Worm (Caenorhabditis elegans) whole organism, L4 larva: ENCODE results near the gene F56D5.2.

Source experiments
- F10B5.3 ChIP-seq: sonication (generic microtip); optimal IDR thresholded peaks from 2 replicates; lab custom pipeline; 2016; ENCODE audit warnings: mild to moderate bottlenecking, missing genetic modification characterization, missing compliant biosample characterization
- F37D6.2 ChIP-seq: sonication (generic microtip); optimal IDR thresholded peaks from 2 replicates; lab custom pipeline; 2016; ENCODE audit warnings: mild to moderate bottlenecking, missing genetic modification characterization, missing compliant biosample characterization
- F44E2.7 ChIP-seq: fragments of 200-800 bp; sonication (Bioruptor generic); IDR thresholded peaks from 2 replicates; pipeline ENCODE4 v2.1.2; 2022; ENCODE audit warnings: missing genetic modification characterization, missing compliant biosample characterization
- F49E8.2 ChIP-seq: sonication (generic microtip); optimal IDR thresholded peaks from 2 replicates; lab custom pipeline; 2016; ENCODE audit warnings: missing compliant biosample characterization, mild to moderate bottlenecking, missing genetic modification characterization, borderline replicate concordance
- R02D3.7 ChIP-seq: fragments of 150-350 bp; sonication (generic microtip); optimal IDR thresholded peaks from 3 replicates; lab custom pipeline; 2014; ENCODE audit warnings: missing biosample characterization, missing genetic modification characterization
- T26A8.4 ChIP-seq: fragments of 200-800 bp; sonication (Bioruptor generic); IDR thresholded peaks from 2 replicates; pipeline ENCODE4 v1.3.6; 2022; ENCODE audit warnings: missing genetic modification characterization, missing compliant biosample characterization
- Y105C5A.15 ChIP-seq: fragments of 200-800 bp; sonication (Bioruptor generic); IDR thresholded peaks from 2 replicates; pipeline ENCODE4 v1.3.6; 2022; ENCODE audit warnings: missing genetic modification characterization, missing compliant biosample characterization
- Y48G9A.11 ChIP-seq: fragments of 200-800 bp; sonication (Bioruptor generic); IDR thresholded peaks from 2 replicates; pipeline ENCODE4 v1.3.6; 2022; ENCODE audit warnings: missing genetic modification reagents, missing genetic modification characterization, missing compliant biosample characterization
- ZK337.2 ChIP-seq: fragments of 200-800 bp; sonication (Bioruptor generic); IDR thresholded peaks from 2 replicates; pipeline ENCODE4 v1.3.6; 2022; ENCODE audit warnings: missing genetic modification reagents, missing genetic modification characterization, missing compliant biosample characterization
- aha-1 ChIP-seq: fragments of 150-350 bp; peaks from one replicate; lab custom pipeline; 2014; ENCODE audit warnings: missing biosample characterization, missing genetic modification characterization
- ama-1 ChIP-seq: fragments of 150-350 bp; optimal IDR thresholded peaks from 2 replicates; lab custom pipeline; 2014; ENCODE audit warnings: inconsistent platforms, mixed read lengths
- arid-1 ChIP-seq: fragments of 200-800 bp; sonication (Bioruptor generic); conservative IDR thresholded peaks from 2 replicates; pipeline ENCODE4 v1.3.6; 2022; ENCODE audit warnings: missing genetic modification reagents, missing genetic modification characterization, missing compliant biosample characterization
- ceh-44 ChIP-seq: fragments of 200-800 bp; sonication (Bioruptor generic); IDR thresholded peaks from 2 replicates; pipeline ENCODE4 v1.3.6; 2022; ENCODE audit warnings: missing genetic modification reagents, missing genetic modification characterization, missing compliant biosample characterization
- ceh-62 ChIP-seq: sonication (generic microtip); optimal IDR thresholded peaks from 2 replicates; lab custom pipeline; 2017; ENCODE audit warnings: missing biosample characterization, missing genetic modification characterization
- ces-1 ChIP-seq: fragments of 150-350 bp; sonication (generic microtip); optimal IDR thresholded peaks from 4 replicates; lab custom pipeline; 2014; ENCODE audit warnings: missing biosample characterization, missing genetic modification reagents, missing genetic modification characterization
- daf-12 ChIP-seq: fragments of 150-350 bp; optimal IDR thresholded peaks from 2 replicates; lab custom pipeline; 2014; ENCODE audit warnings: missing biosample characterization, missing genetic modification reagents, missing genetic modification characterization
- daf-16 ChIP-seq, 3 experiments: sonication (generic microtip); optimal IDR thresholded peaks; 2 replicates each; lab custom pipeline; 2016 to 2017; ENCODE audit warnings: missing genetic modification characterization in 3 of 3, missing genetic modification reagents in 3 of 3, mild to moderate bottlenecking in 2 of 3, missing compliant biosample characterization in 2 of 3, missing biosample characterization in 1 of 3, moderate library complexity in 1 of 3
- daf-19 ChIP-seq: fragments of 200-800 bp; sonication (Bioruptor generic); conservative IDR thresholded peaks from 2 replicates; pipeline ENCODE4 v1.3.6; 2022; ENCODE audit warnings: missing genetic modification characterization, missing compliant biosample characterization
- dmd-6 ChIP-seq: fragments of 200-800 bp; sonication (Bioruptor generic); IDR thresholded peaks from 2 replicates; pipeline ENCODE4 v1.3.6; 2022; ENCODE audit warnings: missing genetic modification reagents, missing genetic modification characterization, missing compliant biosample characterization
- dmd-8 ChIP-seq: fragments of 200-800 bp; sonication (Bioruptor generic); IDR thresholded peaks from 2 replicates; pipeline ENCODE4 v1.3.6; 2022; ENCODE audit warnings: missing genetic modification characterization, missing compliant biosample characterization
- duxl-1 ChIP-seq: sonication (generic microtip); optimal IDR thresholded peaks from 2 replicates; lab custom pipeline; 2016; ENCODE audit warnings: mild to moderate bottlenecking, missing genetic modification characterization, moderate library complexity, missing compliant biosample characterization; ENCODE audit not compliant: poor library complexity
- dve-1 ChIP-seq: sonication (generic microtip); optimal IDR thresholded peaks from 2 replicates; lab custom pipeline; 2017; ENCODE audit warnings: antibody characterized with exemption, mild to moderate bottlenecking, missing genetic modification characterization, missing compliant biosample characterization; ENCODE audit not compliant: insufficient read depth
- fos-1 ChIP-seq: fragments of 150-350 bp; optimal IDR thresholded peaks from 2 replicates; lab custom pipeline; 2014; ENCODE audit warnings: missing biosample characterization, missing genetic modification characterization
- gei-8 ChIP-seq: fragments of 200-800 bp; sonication (Bioruptor generic); optimal IDR thresholded peaks from 2 replicates; lab custom pipeline; 2018; ENCODE audit warnings: mild to moderate bottlenecking, missing genetic modification characterization, missing compliant biosample characterization
- hmg-1.1 ChIP-seq: fragments of 200-800 bp; sonication (Bioruptor generic); IDR thresholded peaks from 2 replicates; pipeline ENCODE4 v1.3.6; 2022; ENCODE audit warnings: missing genetic modification reagents, missing genetic modification characterization, missing compliant biosample characterization
- jun-1 ChIP-seq: fragments of 150-350 bp; optimal IDR thresholded peaks from 2 replicates; lab custom pipeline; 2014; ENCODE audit warnings: missing biosample characterization, missing genetic modification reagents, missing genetic modification characterization
- lim-7 ChIP-seq: fragments of 200-800 bp; sonication (Bioruptor generic); IDR thresholded peaks from 2 replicates; pipeline ENCODE4 v1.3.6; 2022; ENCODE audit warnings: missing genetic modification characterization, missing compliant biosample characterization
- lin-15B ChIP-seq: fragments of 150-350 bp; sonication (generic microtip); optimal IDR thresholded peaks from 3 replicates; lab custom pipeline; 2014; ENCODE audit warnings: missing biosample characterization, missing genetic modification characterization
- madf-5 ChIP-seq, 2 experiments: fragments of 200-800 bp; sonication (Bioruptor generic); IDR thresholded peaks; 2 replicates each; pipeline ENCODE4 v1.3.6; 2022; ENCODE audit warnings: missing compliant biosample characterization in 2 of 2, missing genetic modification characterization in 2 of 2
- madf-9 ChIP-seq: fragments of 200-800 bp; sonication (Bioruptor generic); conservative IDR thresholded peaks from 2 replicates; pipeline ENCODE4 v1.3.6; 2022; ENCODE audit warnings: missing genetic modification reagents, missing genetic modification characterization, missing compliant biosample characterization
- mdl-1 ChIP-seq, 2 experiments: fragments of 150-350 bp in 1 of 2; sonication (generic microtip) in 1 of 2; optimal IDR thresholded peaks; 2 replicates each; lab custom pipeline; 2014 to 2017; ENCODE audit warnings: missing biosample characterization in 2 of 2, missing genetic modification characterization in 2 of 2
- mep-1 ChIP-seq: fragments of 150-350 bp; sonication (generic microtip); optimal IDR thresholded peaks from 3 replicates; lab custom pipeline; 2014; ENCODE audit warnings: missing biosample characterization, missing genetic modification characterization
- mxl-2 ChIP-seq: fragments of 200-800 bp; sonication (Bioruptor generic); conservative IDR thresholded peaks from 2 replicates; pipeline ENCODE4 v1.3.6; 2022; ENCODE audit warnings: missing genetic modification reagents, missing genetic modification characterization, missing compliant biosample characterization
- nhr-102 ChIP-seq: sonication (generic microtip); optimal IDR thresholded peaks from 2 replicates; lab custom pipeline; 2016; ENCODE audit warnings: mild to moderate bottlenecking, missing genetic modification characterization, moderate library complexity, missing compliant biosample characterization
- nhr-25 ChIP-seq: sonication (generic microtip); optimal IDR thresholded peaks from 2 replicates; lab custom pipeline; 2017; ENCODE audit warnings: missing genetic modification characterization, mild to moderate bottlenecking, missing compliant biosample characterization, antibody characterized with exemption, moderate library complexity, borderline replicate concordance; ENCODE audit not compliant: insufficient read depth
- nhr-41 ChIP-seq: fragments of 200-800 bp; sonication (Bioruptor generic); IDR thresholded peaks from 2 replicates; pipeline ENCODE4 v1.3.6; 2022; ENCODE audit warnings: missing genetic modification reagents, missing genetic modification characterization, missing compliant biosample characterization
- nhr-6 ChIP-seq: fragments of 150-350 bp; optimal IDR thresholded peaks from 2 replicates; lab custom pipeline; 2014; ENCODE audit warnings: missing biosample characterization, missing genetic modification characterization
- nhr-77 ChIP-seq: fragments of 150-350 bp; optimal IDR thresholded peaks from 2 replicates; lab custom pipeline; 2014; ENCODE audit warnings: missing biosample characterization, missing genetic modification characterization
- pqm-1 ChIP-seq: sonication (generic microtip); optimal IDR thresholded peaks from 2 replicates; lab custom pipeline; 2017; ENCODE audit warnings: missing biosample characterization, missing genetic modification characterization
- saeg-2 ChIP-seq: fragments of 200-800 bp; sonication (Bioruptor generic); IDR thresholded peaks from 2 replicates; pipeline ENCODE4 v1.3.6; 2022; ENCODE audit warnings: missing genetic modification reagents, missing genetic modification characterization, missing compliant biosample characterization
- sdz-12 ChIP-seq: fragments of 200-800 bp; sonication (Bioruptor generic); optimal IDR thresholded peaks from 2 replicates; lab custom pipeline; 2018; ENCODE audit warnings: mild to moderate bottlenecking, missing genetic modification characterization, missing compliant biosample characterization
- set-16 ChIP-seq: fragments of 200-800 bp; sonication (Bioruptor generic); IDR thresholded peaks from 2 replicates; pipeline ENCODE4 v1.3.6; 2022; ENCODE audit warnings: missing genetic modification reagents, missing genetic modification characterization, missing compliant biosample characterization
- skn-1 ChIP-seq: fragments of 150-350 bp; optimal IDR thresholded peaks from 2 replicates; lab custom pipeline; 2014; ENCODE audit warnings: missing biosample characterization, missing genetic modification characterization
- snpc-1.2 ChIP-seq: fragments of 200-800 bp; sonication (Bioruptor generic); IDR thresholded peaks from 2 replicates; pipeline ENCODE4 v1.3.6; 2022; ENCODE audit warnings: missing genetic modification reagents, missing genetic modification characterization, missing compliant biosample characterization
- snpc-4 ChIP-seq: fragments of 150-350 bp; optimal IDR thresholded peaks from 2 replicates; lab custom pipeline; 2014; ENCODE audit warnings: missing biosample characterization, missing genetic modification characterization
- spr-1 ChIP-seq: sonication (generic microtip); optimal IDR thresholded peaks from 2 replicates; lab custom pipeline; 2016; ENCODE audit warnings: mild to moderate bottlenecking, missing genetic modification characterization, missing compliant biosample characterization
- spr-3 ChIP-seq: fragments of 200-800 bp; sonication (Bioruptor generic); optimal IDR thresholded peaks from 2 replicates; lab custom pipeline; 2018; ENCODE audit warnings: mild to moderate bottlenecking, missing genetic modification characterization, missing compliant biosample characterization
- vab-7 ChIP-seq: fragments of 200-800 bp; sonication (Bioruptor generic); IDR thresholded peaks from 2 replicates; pipeline ENCODE4 v1.3.6; 2022; ENCODE audit warnings: missing genetic modification reagents, missing genetic modification characterization, missing compliant biosample characterization
- zfp-2 ChIP-seq: sonication (generic microtip); optimal IDR thresholded peaks from 2 replicates; lab custom pipeline; 2016; ENCODE audit warnings: mild to moderate bottlenecking, missing genetic modification characterization, missing compliant biosample characterization

F56D5.2 gene

DNA sequence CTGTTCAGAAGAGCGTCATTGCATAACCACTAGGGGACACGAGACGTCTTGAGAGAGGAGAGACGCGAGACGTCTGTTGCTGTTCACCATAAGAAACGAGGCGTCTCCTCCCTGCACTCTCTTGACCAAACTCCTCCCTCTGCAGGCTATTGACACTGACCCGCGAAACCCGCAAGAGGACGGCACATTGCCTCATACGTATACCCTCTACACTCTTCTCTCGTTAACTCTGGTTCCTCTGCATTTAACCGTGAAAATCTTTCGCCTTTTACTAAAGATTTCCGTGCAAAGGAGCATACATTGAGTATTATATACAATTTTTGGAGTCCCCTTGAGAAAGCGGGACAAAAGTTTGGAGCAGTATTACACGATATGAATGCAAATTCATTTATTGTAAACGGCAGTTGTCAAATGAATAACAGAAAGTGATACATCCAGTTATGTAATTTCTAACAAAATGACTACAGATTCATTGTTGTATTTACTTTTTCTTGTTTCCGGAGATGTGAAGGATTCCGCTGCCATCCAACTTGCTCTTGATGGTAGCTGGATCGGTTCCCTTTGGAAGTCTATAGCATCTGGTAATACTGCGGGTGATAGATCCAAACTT, 46.1 kb upstream of the F56D5.2 start (continued):
- peak; percentile 81 for TF ChIP-seq F37D6.2
- no peak for TF ChIP-seq fos-1 (tag; lab: Kevin White, UChicago)
- peak; percentile 55 for TF ChIP-seq spr-3 (GFP tag; lab: Kevin White, UChicago)
- TF ChIP-seq lim-7: peak; percentile 60; the same call in 1 of the 2 replicates
- TF ChIP-seq vab-7 (GFP tag; lab: Robert Waterston, UW): no peak; the same call in 1 of the 2 replicates
- peak; percentile 85 for TF ChIP-seq jun-1
- TF ChIP-seq hmg-1.1 (GFP tag; lab: Robert Waterston, UW): peak; percentile 94
- TF ChIP-seq dve-1 (tag; lab: Kevin White, UChicago): peak; percentile 97
- peak; percentile 93 for TF ChIP-seq T26A8.4 (GFP tag; lab: Robert Waterston, UW)
- peak; percentile 87 for TF ChIP-seq nhr-102 (tag; lab: Kevin White, UChicago)
- peak; percentile 72; the same call in 1 of the 2 replicates for TF ChIP-seq daf-19 (GFP tag; lab: Robert Waterston, UW)
- peak; percentile 95 for TF ChIP-seq nhr-25 (tag; lab: Kevin White, UChicago)
- TF ChIP-seq lin-15B: no peak
- TF ChIP-seq F10B5.3 (tag; lab: Kevin White, UChicago): peak; percentile 81
- TF ChIP-seq daf-16 (GFP tag; optimal IDR thresholded peaks at IDR 0.05; lab: Kevin White, UChicago): peak; percentile 35 to 87
- peak; percentile 98 for TF ChIP-seq daf-16 (tag; optimal IDR thresholded peaks at IDR 0.05; lab: Kevin White, UChicago)
- TF ChIP-seq zfp-2 (tag; lab: Kevin White, UChicago): peak; percentile 56
- TF ChIP-seq aha-1 (tag; lab: Kevin White, UChicago): peak; percentile 91
- TF ChIP-seq mep-1 (tag; lab: Kevin White, UChicago): peak; percentile 97
- peak; percentile 88 for TF ChIP-seq nhr-77 (tag; lab: Kevin White, UChicago)
- peak; percentile 72 to 95 for TF ChIP-seq mdl-1 (tag; optimal IDR thresholded peaks at IDR 0.05; lab: Kevin White, UChicago)
- peak; percentile 90 for TF ChIP-seq dmd-6 (GFP tag; lab: Robert Waterston, UW)
- no peak for TF ChIP-seq dmd-8 (GFP tag; lab: Robert Waterston, UW)
- no peak for TF ChIP-seq sdz-12 (GFP tag; lab: Kevin White, UChicago)
- peak; percentile 67 for TF ChIP-seq Y48G9A.11 (GFP tag; lab: Robert Waterston, UW)
- TF ChIP-seq nhr-6 (tag; lab: Kevin White, UChicago): peak; percentile 80
- TF ChIP-seq duxl-1 (tag; lab: Kevin White, UChicago): peak; percentile 84
- TF ChIP-seq spr-1: peak; percentile 81
- peak; percentile 80 for TF ChIP-seq gei-8 (GFP tag; lab: Kevin White, UChicago)
- TF ChIP-seq mxl-2 (GFP tag; lab: Robert Waterston, UW): no peak
- peak; percentile 46; the same call in 1 of the 2 replicates for TF ChIP-seq madf-9
- no peak for TF ChIP-seq saeg-2
- no peak for TF ChIP-seq nhr-41
- TF ChIP-seq R02D3.7: no peak
- 0 out of 2 replicates have a peak, but pooled peaks have one; percentile 33 for TF ChIP-seq ZK337.2
- TF ChIP-seq F49E8.2 (tag; lab: Kevin White, UChicago): peak; percentile 86
- no peak for TF ChIP-seq skn-1
- no peak for TF ChIP-seq daf-12
- peak; percentile 23 for TF ChIP-seq ces-1 (GFP tag; lab: Kevin White, UChicago)
- 0 out of 2 replicates have a peak, but pooled peaks have one; percentile 47 for TF ChIP-seq ceh-44 (GFP tag; lab: Robert Waterston, UW)
- no peak; the same call in 1 of the 2 replicates for TF ChIP-seq set-16 (GFP tag; lab: Robert Waterston, UW)
- TF ChIP-seq arid-1 (GFP tag; lab: Robert Waterston, UW): peak; percentile 74
- TF ChIP-seq madf-5 (GFP tag; IDR thresholded peaks at IDR 0.05; lab: Robert Waterston, UW): no peak
- no peak for TF ChIP-seq ceh-62 (tag; lab: Kevin White, UChicago)
- peak; percentile 94 for TF ChIP-seq snpc-1.2 (GFP tag; lab: Robert Waterston, UW)
- peak; percentile 99 for TF ChIP-seq ama-1 (lab: Kevin White, UChicago)
- TF ChIP-seq snpc-4: peak; percentile 97
- TF ChIP-seq F44E2.7: no peak
- no peak for TF ChIP-seq pqm-1
- TF ChIP-seq Y105C5A.15 (GFP tag; lab: Robert Waterston, UW): no peak
